Worm (Caenorhabditis elegans) whole organism, early embryonic: ENCODE results near the gene cng-1.

Experiments used
- B0310.2 ChIP-seq: sonication (generic microtip); optimal IDR thresholded peaks from 2 replicates; lab custom pipeline; 2016; ENCODE audit warnings: mild to moderate bottlenecking, missing genetic modification characterization, missing compliant biosample characterization
- F13C5.2 ChIP-seq: sonication (generic microtip); optimal IDR thresholded peaks from 2 replicates; lab custom pipeline; 2017; ENCODE audit warnings: mild to moderate bottlenecking, missing genetic modification characterization, inconsistent platforms, missing compliant biosample characterization
- aly-1 ChIP-seq: sonication (generic microtip); optimal IDR thresholded peaks from 2 replicates; lab custom pipeline; 2016; ENCODE audit warnings: missing genetic modification characterization, missing compliant biosample characterization
- ama-1 ChIP-seq: fragments of 150-350 bp; optimal IDR thresholded peaks from 2 replicates; lab custom pipeline; 2014
- ceh-13 ChIP-seq: fragments of 200-800 bp; sonication (Bioruptor generic); optimal IDR thresholded peaks from 2 replicates; lab custom pipeline; 2018; ENCODE audit warnings: mild to moderate bottlenecking, missing genetic modification characterization, missing compliant biosample characterization
- ceh-36 ChIP-seq: sonication (generic microtip); optimal IDR thresholded peaks from 2 replicates; lab custom pipeline; 2016; ENCODE audit warnings: missing genetic modification characterization, inconsistent platforms, missing compliant biosample characterization
- ets-7 ChIP-seq: sonication (generic microtip); optimal IDR thresholded peaks from 2 replicates; lab custom pipeline; 2016; ENCODE audit warnings: missing genotype, missing genetic modification characterization, missing compliant biosample characterization
- flt-1 ChIP-seq: fragments of 200-800 bp; sonication (Bioruptor generic); IDR thresholded peaks from 2 replicates; pipeline ENCODE4 v1.3.6; 2022; ENCODE audit warnings: missing genetic modification characterization, missing compliant biosample characterization
- hmbx-1 ChIP-seq: sonication (generic microtip); optimal IDR thresholded peaks from 2 replicates; lab custom pipeline; 2016; ENCODE audit warnings: mild to moderate bottlenecking, missing genetic modification characterization, missing compliant biosample characterization
- hmg-4 ChIP-seq: fragments of 200-800 bp; sonication (Bioruptor generic); optimal IDR thresholded peaks from 2 replicates; lab custom pipeline; 2018; ENCODE audit warnings: mild to moderate bottlenecking, missing genetic modification characterization, missing compliant biosample characterization
- hnd-1 ChIP-seq: sonication (generic microtip); optimal IDR thresholded peaks from 2 replicates; lab custom pipeline; 2016; ENCODE audit warnings: missing genetic modification characterization, missing compliant biosample characterization
- pes-1 ChIP-seq: fragments of 200-800 bp; sonication (Bioruptor generic); IDR thresholded peaks from 2 replicates; pipeline ENCODE4 v1.3.6; 2022; ENCODE audit warnings: missing genetic modification reagents, missing genetic modification characterization, missing compliant biosample characterization
- scrt-1 ChIP-seq: fragments of 200-800 bp; sonication (Bioruptor generic); IDR thresholded peaks from 2 replicates; pipeline ENCODE4 v1.3.6; 2022; ENCODE audit warnings: missing genetic modification characterization, missing compliant biosample characterization
- sea-1 ChIP-seq: fragments of 200-800 bp; sonication (Bioruptor generic); conservative IDR thresholded peaks from 2 replicates; pipeline ENCODE4 v1.3.6; 2022; ENCODE audit warnings: missing genetic modification characterization, missing compliant biosample characterization
- tbx-11 ChIP-seq: fragments of 200-800 bp; sonication (Bioruptor generic); IDR thresholded peaks from 2 replicates; pipeline ENCODE4 v1.3.6; 2022; ENCODE audit warnings: missing genetic modification characterization, missing compliant biosample characterization
- tbx-37 ChIP-seq: fragments of 200-800 bp; sonication (Bioruptor generic); conservative IDR thresholded peaks from 2 replicates; pipeline ENCODE4 v1.3.6; 2022; ENCODE audit warnings: missing genetic modification reagents, missing genetic modification characterization, missing compliant biosample characterization
- tra-4 ChIP-seq: sonication (generic microtip); optimal IDR thresholded peaks from 2 replicates; lab custom pipeline; 2017; ENCODE audit warnings: missing genetic modification characterization, missing compliant biosample characterization

Gene cng-1

ce11 chrV:15067165-15067564 is 35.9 kb upstream of the cng-1 start, which contains the start of gene C25D7.10:
Gene C25D7.10 (plus strand): TSS chrV:15067465.
- TF ChIP-seq hnd-1 (no peak), tbx-11 (no peak), ets-7 (no peak), B0310.2 (tag; lab: Kevin White, UChicago) (no peak)

- TF ChIP-seq tra-4 (tag; lab: Kevin White, UChicago) (no peak), tbx-11 (no peak), sea-1 (no peak), tbx-37 (GFP tag; lab: Robert Waterston, UW) (no peak)
Measured at ce11 chrV:15065837-15066348, 34.6 kb upstream of the cng-1 start, which contains the start of gene otub-1. Gene otub-1 (plus strand): TSS chrV:15066298.

- TF ChIP-seq hnd-1 (no peak), B0310.2 (tag; lab: Kevin White, UChicago) (no peak), ceh-13 (GFP tag; lab: Kevin White, UChicago) (no peak), hmg-4 (GFP tag; lab: Kevin White, UChicago) (peak; percentile 75), tra-4 (tag; lab: Kevin White, UChicago) (no peak), F13C5.2 (tag; lab: Kevin White, UChicago) (peak; percentile 75), tbx-11 (no peak)
Measured at ce11 chrV:15065068-15065744, 33.9 kb upstream of the cng-1 start, which contains the start of gene C25D7.9. Gene C25D7.9 (plus strand): TSS chrV:15065135.

ce11 chrV:15063987-15064386 is 32.7 kb upstream of the cng-1 start, which contains the start of gene rap-2:
Gene rap-2 (minus strand): TSS chrV:15064087.
- TF ChIP-seq ama-1 (lab: Kevin White, UChicago) (no peak), ets-7 (no peak), tbx-37 (GFP tag; lab: Robert Waterston, UW) (no peak), hnd-1 (no peak), tbx-11 (no peak), scrt-1 (no peak), hmbx-1 (tag; lab: Kevin White, UChicago) (no peak), aly-1 (tag; lab: Kevin White, UChicago) (no peak), F13C5.2 (tag; lab: Kevin White, UChicago) (no peak), pes-1 (no peak)

ce11 chrV:15060595-15060994 is 29.3 kb upstream of the cng-1 start:
- TF ChIP-seq pes-1, result no peak
- TF ChIP-seq sea-1, result no peak
- TF ChIP-seq ceh-13 (GFP tag; lab: Kevin White, UChicago), result no peak

ce11 chrV:15059534-15059933 is 28.3 kb upstream of the cng-1 start, which contains the start of the genes mcm-3 and C25D7.15:
Gene mcm-3 (minus strand): TSS chrV:15059599.
Gene C25D7.15 (plus strand): TSS chrV:15059808.
- TF ChIP-seq B0310.2 (tag; lab: Kevin White, UChicago), result no peak
- no peak for TF ChIP-seq tbx-37 (GFP tag; lab: Robert Waterston, UW)
- no peak for TF ChIP-seq hmg-4 (GFP tag; lab: Kevin White, UChicago)
- TF ChIP-seq ceh-36 (tag; lab: Kevin White, UChicago), result no peak
- TF ChIP-seq hnd-1, result no peak
- TF ChIP-seq ama-1 (lab: Kevin White, UChicago), result no peak
- TF ChIP-seq aly-1 (tag; lab: Kevin White, UChicago), result no peak
- TF ChIP-seq flt-1 (GFP tag; lab: Robert Waterston, UW), result no peak
- no peak for TF ChIP-seq ets-7

ce11 chrV:15058965-15059364 is 27.7 kb upstream of the cng-1 start:
- no peak for TF ChIP-seq ceh-36 (tag; lab: Kevin White, UChicago)
- TF ChIP-seq ceh-13 (GFP tag; lab: Kevin White, UChicago), result no peak
- no peak for TF ChIP-seq hnd-1
- TF ChIP-seq ets-7, result no peak
- no peak for TF ChIP-seq F13C5.2 (tag; lab: Kevin White, UChicago)
- TF ChIP-seq tra-4 (tag; lab: Kevin White, UChicago), result no peak

- TF ChIP-seq B0310.2 (tag; lab: Kevin White, UChicago) (no peak), aly-1 (tag; lab: Kevin White, UChicago) (no peak), tbx-11 (no peak), ceh-36 (tag; lab: Kevin White, UChicago) (no peak), tbx-37 (GFP tag; lab: Robert Waterston, UW) (no peak), hmbx-1 (tag; lab: Kevin White, UChicago) (no peak), ama-1 (lab: Kevin White, UChicago) (no peak), pes-1 (no peak), ets-7 (no peak), hnd-1 (no peak), hmg-4 (GFP tag; lab: Kevin White, UChicago) (no peak), F13C5.2 (tag; lab: Kevin White, UChicago) (no peak), tra-4 (tag; lab: Kevin White, UChicago) (no peak), scrt-1 (no peak), flt-1 (GFP tag; lab: Robert Waterston, UW) (no peak), ceh-13 (GFP tag; lab: Kevin White, UChicago) (no peak), sea-1 (no peak)
Measured at ce11 chrV:15058423-15058822, 27.1 kb upstream of the cng-1 start.
